Worm (Caenorhabditis elegans) whole organism, L4 larva: Measurements from ENCODE around the gene F35D2.3.

Source experiments
- F10B5.3 ChIP-seq: sonication (generic microtip); optimal IDR thresholded peaks from 2 replicates; lab custom pipeline; 2016; ENCODE audit warnings: mild to moderate bottlenecking, missing genetic modification characterization, missing compliant biosample characterization
- F37D6.2 ChIP-seq: sonication (generic microtip); optimal IDR thresholded peaks from 2 replicates; lab custom pipeline; 2016; ENCODE audit warnings: mild to moderate bottlenecking, missing genetic modification characterization, missing compliant biosample characterization
- T20F7.1 ChIP-seq: fragments of 200-800 bp; sonication (Bioruptor generic); optimal IDR thresholded peaks from 2 replicates; lab custom pipeline; 2018; ENCODE audit warnings: mild to moderate bottlenecking, missing genetic modification characterization, missing compliant biosample characterization
- T26A8.4 ChIP-seq: fragments of 200-800 bp; sonication (Bioruptor generic); IDR thresholded peaks from 2 replicates; pipeline ENCODE4 v1.3.6; 2022; ENCODE audit warnings: missing genetic modification characterization, missing compliant biosample characterization
- Y105C5A.15 ChIP-seq: fragments of 200-800 bp; sonication (Bioruptor generic); IDR thresholded peaks from 2 replicates; pipeline ENCODE4 v1.3.6; 2022; ENCODE audit warnings: missing genetic modification characterization, missing compliant biosample characterization
- aha-1 ChIP-seq: fragments of 150-350 bp; peaks from one replicate; lab custom pipeline; 2014; ENCODE audit warnings: missing biosample characterization, missing genetic modification characterization
- aly-2 ChIP-seq: sonication (generic microtip); optimal IDR thresholded peaks from 2 replicates; lab custom pipeline; 2018; ENCODE audit warnings: missing biosample characterization, missing genetic modification characterization
- ama-1 ChIP-seq: fragments of 150-350 bp; optimal IDR thresholded peaks from 2 replicates; lab custom pipeline; 2014; ENCODE audit warnings: inconsistent platforms, mixed read lengths
- attf-4 ChIP-seq: sonication (generic microtip); optimal IDR thresholded peaks from 3 replicates; lab custom pipeline; 2017; ENCODE audit warnings: missing biosample characterization, missing genetic modification characterization
- ceh-44 ChIP-seq: fragments of 200-800 bp; sonication (Bioruptor generic); IDR thresholded peaks from 2 replicates; pipeline ENCODE4 v1.3.6; 2022; ENCODE audit warnings: missing genetic modification reagents, missing genetic modification characterization, missing compliant biosample characterization
- ceh-62 ChIP-seq: sonication (generic microtip); optimal IDR thresholded peaks from 2 replicates; lab custom pipeline; 2017; ENCODE audit warnings: missing biosample characterization, missing genetic modification characterization
- ces-1 ChIP-seq: fragments of 150-350 bp; sonication (generic microtip); optimal IDR thresholded peaks from 4 replicates; lab custom pipeline; 2014; ENCODE audit warnings: missing biosample characterization, missing genetic modification reagents, missing genetic modification characterization
- cey-2 ChIP-seq: sonication (generic microtip); optimal IDR thresholded peaks from 3 replicates; lab custom pipeline; 2017; ENCODE audit warnings: missing genetic modification characterization, mild to moderate bottlenecking, missing compliant biosample characterization, antibody characterized with exemption, borderline replicate concordance; ENCODE audit not compliant: insufficient read depth
- ctbp-1 ChIP-seq: fragments of 200-800 bp; sonication (Bioruptor generic); IDR thresholded peaks from 2 replicates; pipeline ENCODE4 v1.3.6; 2022; ENCODE audit warnings: missing genetic modification reagents, missing genetic modification characterization, missing compliant biosample characterization
- daf-16 ChIP-seq, 3 experiments: sonication (generic microtip); optimal IDR thresholded peaks; 2 replicates each; lab custom pipeline; 2016 to 2017; ENCODE audit warnings: missing genetic modification characterization in 3 of 3, missing genetic modification reagents in 3 of 3, mild to moderate bottlenecking in 2 of 3, missing compliant biosample characterization in 2 of 3, missing biosample characterization in 1 of 3, moderate library complexity in 1 of 3
- daf-19 ChIP-seq: fragments of 200-800 bp; sonication (Bioruptor generic); conservative IDR thresholded peaks from 2 replicates; pipeline ENCODE4 v1.3.6; 2022; ENCODE audit warnings: missing genetic modification characterization, missing compliant biosample characterization
- daf-8 ChIP-seq: fragments of 200-800 bp; sonication (Bioruptor generic); IDR thresholded peaks from 2 replicates; pipeline ENCODE4 v1.3.6; 2022; ENCODE audit warnings: missing genetic modification characterization, missing compliant biosample characterization
- dmd-8 ChIP-seq: fragments of 200-800 bp; sonication (Bioruptor generic); IDR thresholded peaks from 2 replicates; pipeline ENCODE4 v1.3.6; 2022; ENCODE audit warnings: missing genetic modification characterization, missing compliant biosample characterization
- dmd-9 ChIP-seq: fragments of 200-800 bp; sonication (Bioruptor generic); IDR thresholded peaks from 2 replicates; pipeline ENCODE4 v1.3.6; 2022; ENCODE audit warnings: missing genetic modification reagents, missing genetic modification characterization, missing compliant biosample characterization
- dve-1 ChIP-seq: sonication (generic microtip); optimal IDR thresholded peaks from 2 replicates; lab custom pipeline; 2017; ENCODE audit warnings: antibody characterized with exemption, mild to moderate bottlenecking, missing genetic modification characterization, missing compliant biosample characterization; ENCODE audit not compliant: insufficient read depth
- hlh-30 ChIP-seq: sonication (generic microtip); optimal IDR thresholded peaks from 2 replicates; lab custom pipeline; 2017; ENCODE audit warnings: antibody characterized with exemption, mild to moderate bottlenecking, missing genetic modification characterization, missing compliant biosample characterization; ENCODE audit not compliant: insufficient read depth
- hmg-1.1 ChIP-seq: fragments of 200-800 bp; sonication (Bioruptor generic); IDR thresholded peaks from 2 replicates; pipeline ENCODE4 v1.3.6; 2022; ENCODE audit warnings: missing genetic modification reagents, missing genetic modification characterization, missing compliant biosample characterization
- lin-1 ChIP-seq: fragments of 200-800 bp; sonication (Bioruptor generic); IDR thresholded peaks from 2 replicates; pipeline ENCODE4 v1.3.6; 2022; ENCODE audit warnings: missing genetic modification reagents, missing genetic modification characterization, missing compliant biosample characterization
- lin-15B ChIP-seq: fragments of 150-350 bp; sonication (generic microtip); optimal IDR thresholded peaks from 3 replicates; lab custom pipeline; 2014; ENCODE audit warnings: missing biosample characterization, missing genetic modification characterization
- lin-29 ChIP-seq: fragments of 200-800 bp; sonication (Bioruptor generic); IDR thresholded peaks from 2 replicates; pipeline ENCODE4 v1.3.6; 2022; ENCODE audit warnings: missing genetic modification reagents, missing genetic modification characterization, missing compliant biosample characterization
- lin-38 ChIP-seq: fragments of 200-800 bp; sonication (Bioruptor generic); IDR thresholded peaks from 2 replicates; pipeline ENCODE4 v1.3.6; 2022; ENCODE audit warnings: missing genetic modification reagents, missing genetic modification characterization, missing compliant biosample characterization
- lsy-2 ChIP-seq, 2 experiments: fragments of 150-350 bp in 1 of 2; sonication (generic microtip) in 1 of 2; optimal IDR thresholded peaks; 2 replicates each; lab custom pipeline; 2014 to 2017; ENCODE audit warnings: missing biosample characterization in 2 of 2, missing genetic modification characterization in 2 of 2
- madf-9 ChIP-seq: fragments of 200-800 bp; sonication (Bioruptor generic); conservative IDR thresholded peaks from 2 replicates; pipeline ENCODE4 v1.3.6; 2022; ENCODE audit warnings: missing genetic modification reagents, missing genetic modification characterization, missing compliant biosample characterization
- mdl-1 ChIP-seq, 2 experiments: fragments of 150-350 bp in 1 of 2; sonication (generic microtip) in 1 of 2; optimal IDR thresholded peaks; 2 replicates each; lab custom pipeline; 2014 to 2017; ENCODE audit warnings: missing biosample characterization in 2 of 2, missing genetic modification characterization in 2 of 2
- mdt-29 ChIP-seq: fragments of 200-800 bp; sonication (Bioruptor generic); IDR thresholded peaks from 2 replicates; pipeline ENCODE4 v1.3.6; 2022; ENCODE audit warnings: missing genetic modification reagents, missing genetic modification characterization, missing compliant biosample characterization
- mxl-2 ChIP-seq: fragments of 200-800 bp; sonication (Bioruptor generic); conservative IDR thresholded peaks from 2 replicates; pipeline ENCODE4 v1.3.6; 2022; ENCODE audit warnings: missing genetic modification reagents, missing genetic modification characterization, missing compliant biosample characterization
- mxl-3 ChIP-seq: fragments of 200-800 bp; sonication (Bioruptor generic); optimal IDR thresholded peaks from 2 replicates; lab custom pipeline; 2018; ENCODE audit warnings: mild to moderate bottlenecking, missing genetic modification characterization, missing compliant biosample characterization
- nhr-111 ChIP-seq: fragments of 200-800 bp; sonication (Bioruptor generic); optimal IDR thresholded peaks from 2 replicates; lab custom pipeline; 2018; ENCODE audit warnings: mild to moderate bottlenecking, missing genetic modification characterization, missing compliant biosample characterization
- nhr-25 ChIP-seq: sonication (generic microtip); optimal IDR thresholded peaks from 2 replicates; lab custom pipeline; 2017; ENCODE audit warnings: missing genetic modification characterization, mild to moderate bottlenecking, missing compliant biosample characterization, antibody characterized with exemption, moderate library complexity, borderline replicate concordance; ENCODE audit not compliant: insufficient read depth
- nhr-28 ChIP-seq: fragments of 150-350 bp; optimal IDR thresholded peaks from 2 replicates; lab custom pipeline; 2014; ENCODE audit warnings: missing biosample characterization, missing genetic modification characterization
- nhr-41 ChIP-seq: fragments of 200-800 bp; sonication (Bioruptor generic); IDR thresholded peaks from 2 replicates; pipeline ENCODE4 v1.3.6; 2022; ENCODE audit warnings: missing genetic modification reagents, missing genetic modification characterization, missing compliant biosample characterization
- nhr-42 ChIP-seq: fragments of 200-800 bp; sonication (Bioruptor generic); IDR thresholded peaks from 2 replicates; pipeline ENCODE4 v1.3.6; 2022; ENCODE audit warnings: missing genetic modification characterization, missing compliant biosample characterization
- nhr-6 ChIP-seq: fragments of 150-350 bp; optimal IDR thresholded peaks from 2 replicates; lab custom pipeline; 2014; ENCODE audit warnings: missing biosample characterization, missing genetic modification characterization
- nhr-76 ChIP-seq: fragments of 150-350 bp; optimal IDR thresholded peaks from 2 replicates; lab custom pipeline; 2014; ENCODE audit warnings: missing biosample characterization, missing genetic modification characterization
- pqm-1 ChIP-seq: sonication (generic microtip); optimal IDR thresholded peaks from 2 replicates; lab custom pipeline; 2017; ENCODE audit warnings: missing biosample characterization, missing genetic modification characterization
- rbr-2 ChIP-seq: sonication (generic microtip); optimal IDR thresholded peaks from 2 replicates; lab custom pipeline; 2016; ENCODE audit warnings: missing genotype, missing genetic modification characterization, missing compliant biosample characterization
- sdz-12 ChIP-seq: fragments of 200-800 bp; sonication (Bioruptor generic); optimal IDR thresholded peaks from 2 replicates; lab custom pipeline; 2018; ENCODE audit warnings: mild to moderate bottlenecking, missing genetic modification characterization, missing compliant biosample characterization
- skn-1 ChIP-seq: fragments of 150-350 bp; optimal IDR thresholded peaks from 2 replicates; lab custom pipeline; 2014; ENCODE audit warnings: missing biosample characterization, missing genetic modification characterization
- snpc-4 ChIP-seq: fragments of 150-350 bp; optimal IDR thresholded peaks from 2 replicates; lab custom pipeline; 2014; ENCODE audit warnings: missing biosample characterization, missing genetic modification characterization
- spr-1 ChIP-seq: sonication (generic microtip); optimal IDR thresholded peaks from 2 replicates; lab custom pipeline; 2016; ENCODE audit warnings: mild to moderate bottlenecking, missing genetic modification characterization, missing compliant biosample characterization
- spr-3 ChIP-seq: fragments of 200-800 bp; sonication (Bioruptor generic); optimal IDR thresholded peaks from 2 replicates; lab custom pipeline; 2018; ENCODE audit warnings: mild to moderate bottlenecking, missing genetic modification characterization, missing compliant biosample characterization
- tag-97 ChIP-seq: fragments of 200-800 bp; sonication (Bioruptor generic); IDR thresholded peaks from 2 replicates; pipeline ENCODE4 v1.3.6; 2022; ENCODE audit warnings: missing genetic modification characterization, missing compliant biosample characterization
- tra-1 ChIP-seq: fragments of 200-800 bp; sonication (Bioruptor generic); IDR thresholded peaks from 2 replicates; pipeline ENCODE4 v1.3.6; 2022; ENCODE audit warnings: missing genetic modification reagents, missing genetic modification characterization, missing compliant biosample characterization
- unc-130 ChIP-seq: sonication (generic microtip); optimal IDR thresholded peaks from 2 replicates; lab custom pipeline; 2016; ENCODE audit warnings: missing genetic modification reagents, missing genetic modification characterization, missing compliant biosample characterization
- unc-62 ChIP-seq, 3 experiments: fragments of 150-350 bp in 1 of 3; sonication (generic microtip); optimal IDR thresholded peaks in 2 of 3; peaks in 1 of 3; 1 replicate in 1 of 3; 2 replicates in 2 of 3; lab custom pipeline; 2014 to 2017; ENCODE audit warnings: missing biosample characterization in 3 of 3, missing genetic modification characterization in 3 of 3, missing genetic modification reagents in 3 of 3, missing genotype in 1 of 3
- ztf-7 ChIP-seq: fragments of 150-350 bp; optimal IDR thresholded peaks from 2 replicates; lab custom pipeline; 2014; ENCODE audit warnings: missing biosample characterization, missing genetic modification characterization

The F35D2.3 gene

ce11 chrII:7528210-7528609 lies 42.2 kb upstream of the F35D2.3 start (continued):
- TF ChIP-seq sdz-12 (no peak), F10B5.3 (no peak), nhr-25 (no peak), nhr-41 (peak; percentile 76; the same call in 1 of the 2 replicates), aly-2 (tag; lab: Kevin White, UChicago) (no peak), Y105C5A.15 (GFP tag; lab: Robert Waterston, UW) (no peak), nhr-42 (GFP tag; lab: Robert Waterston, UW) (no peak), ama-1 (no peak), spr-3 (no peak), daf-19 (GFP tag; lab: Robert Waterston, UW) (no peak), ces-1 (GFP tag; lab: Kevin White, UChicago) (no peak), tra-1 (GFP tag; lab: Robert Waterston, UW) (peak; percentile 91), rbr-2 (tag; lab: Kevin White, UChicago) (no peak), lin-38 (GFP tag; lab: Robert Waterston, UW) (no peak), hlh-30 (peak; percentile 97), snpc-4 (tag; lab: Kevin White, UChicago) (no peak), cey-2 (tag; lab: Kevin White, UChicago) (peak; percentile 81), mxl-3 (GFP tag; lab: Kevin White, UChicago) (peak; percentile 78), spr-1 (tag; lab: Kevin White, UChicago) (no peak), unc-62 (GFP tag; optimal IDR thresholded peaks at IDR 0.05 in 1 of 2; lab: Kevin White, UChicago) (peak in 1 of 2 experiments; percentile 4), unc-62 (tag; optimal IDR thresholded peaks at IDR 0.05; lab: Kevin White, UChicago) (no peak), pqm-1 (tag; lab: Kevin White, UChicago) (no peak), dve-1 (tag; lab: Kevin White, UChicago) (peak; percentile 93), nhr-6 (tag; lab: Kevin White, UChicago) (peak; percentile 53), ztf-7 (tag; lab: Kevin White, UChicago) (no peak), aha-1 (peak; percentile 98), lin-29 (no peak), T20F7.1 (GFP tag; lab: Kevin White, UChicago) (peak; percentile 78), madf-9 (GFP tag; lab: Robert Waterston, UW) (no peak), ctbp-1 (GFP tag; lab: Robert Waterston, UW) (no peak), ceh-62 (tag; lab: Kevin White, UChicago) (no peak), nhr-111 (GFP tag; lab: Kevin White, UChicago) (no peak), daf-8 (GFP tag; lab: Robert Waterston, UW) (no peak), ceh-44 (no peak), F37D6.2 (no peak), dmd-9 (GFP tag; lab: Robert Waterston, UW) (no peak), T26A8.4 (GFP tag; lab: Robert Waterston, UW) (no peak), tag-97 (GFP tag; lab: Robert Waterston, UW) (no peak), unc-130 (GFP tag; lab: Kevin White, UChicago) (no peak), lsy-2 (tag; optimal IDR thresholded peaks at IDR 0.05; lab: Kevin White, UChicago) (no peak), mdt-29 (GFP tag; lab: Robert Waterston, UW) (peak; percentile 86), attf-4 (tag; lab: Kevin White, UChicago) (no peak), hmg-1.1 (GFP tag; lab: Robert Waterston, UW) (no peak), dmd-8 (GFP tag; lab: Robert Waterston, UW) (no peak), nhr-28 (peak; percentile 74), skn-1 (no peak), nhr-76 (tag; lab: Kevin White, UChicago) (no peak), daf-16 (GFP tag; optimal IDR thresholded peaks at IDR 0.05; lab: Kevin White, UChicago) (peak in 1 of 2 experiments; percentile 47), daf-16 (tag; optimal IDR thresholded peaks at IDR 0.05; lab: Kevin White, UChicago) (peak; percentile 86), lin-1 (peak; percentile 89), lin-15B (tag; lab: Kevin White, UChicago) (no peak), mxl-2 (GFP tag; lab: Robert Waterston, UW) (peak; percentile 97), mdl-1 (tag; optimal IDR thresholded peaks at IDR 0.05; lab: Kevin White, UChicago) (peak in 1 of 2 experiments; percentile 79)
